Fruit fly (Drosophila melanogaster): Measurements from ENCODE around the gene BuGZ.

DNA sequence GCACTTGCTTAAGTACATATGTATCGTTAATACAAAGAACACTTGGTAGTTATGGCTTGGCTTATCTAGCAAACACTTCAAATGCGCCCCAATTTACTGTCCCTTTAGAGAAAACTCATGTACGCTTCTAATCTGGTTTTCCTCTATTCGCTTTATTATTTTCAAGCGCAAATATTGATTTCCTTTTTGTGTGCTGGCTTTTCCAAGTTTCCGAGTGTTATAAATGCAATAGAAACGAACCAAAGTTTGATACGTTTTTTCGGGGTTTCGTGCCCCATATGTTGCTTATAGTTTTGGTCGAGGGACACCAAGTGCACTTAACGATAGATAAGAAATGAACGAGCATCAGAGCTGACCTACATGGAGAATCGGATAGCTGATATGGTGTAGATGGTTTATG lies 29.3 kb upstream of the BuGZ start:
- TF ChIP-seq psq (optimal IDR thresholded peaks at IDR 0.05) (no peak), insv (optimal IDR thresholded peaks at IDR 0.05) (no peak), Sin3A (optimal IDR thresholded peaks at IDR 0.05) (no peak)

Data from Kc167 (cell line).